Worm (Caenorhabditis elegans) whole organism, midembryonic: ENCODE data around the gene srd-20.
"Not testable (repeated sequence)": the region's sequence is repeated elsewhere in the genome, so short reads cannot be mapped to it uniquely, and the experiment has no call there.

Experiments
- klf-2 ChIP-seq: fragments of 200-800 bp; sonication (Bioruptor generic); conservative IDR thresholded peaks from 2 replicates; pipeline ENCODE4 v1.3.6; 2022; ENCODE audit warnings: missing genetic modification reagents, missing genetic modification characterization, missing compliant biosample characterization
- ref-1 ChIP-seq: fragments of 200-800 bp; sonication (Bioruptor generic); conservative IDR thresholded peaks from 2 replicates; pipeline ENCODE4 v1.3.6; 2022; ENCODE audit warnings: missing genetic modification reagents, missing genetic modification characterization, missing compliant biosample characterization

DNA sequence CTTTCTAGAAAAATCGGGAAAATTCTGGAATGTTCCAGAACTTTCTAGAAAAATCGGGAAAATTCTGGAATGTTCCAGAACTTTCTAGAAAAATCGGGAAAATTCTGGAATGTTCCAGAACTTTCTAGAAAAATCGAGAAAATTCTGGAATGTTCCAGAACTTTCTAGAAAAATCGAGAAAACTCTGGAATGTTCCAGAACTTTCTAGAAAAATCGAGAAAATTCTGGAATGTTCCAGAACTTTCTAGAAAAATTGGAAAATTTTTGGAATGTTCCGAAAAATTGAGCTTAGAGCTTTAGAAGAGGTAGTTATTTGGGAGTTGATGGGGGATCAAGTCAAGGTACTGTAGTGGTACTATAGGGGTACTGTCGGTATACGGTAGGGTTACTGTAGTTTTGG lies 33.6 kb downstream of the srd-20 start:
- not testable (repeated sequence) for TF ChIP-seq ref-1; klf-2 (GFP tag; lab: Robert Waterston, UW)
